Fruit fly (Drosophila melanogaster) whole organism, wandering third instar larva: ENCODE measurements around the gene CG10019.

ENCODE experiments used
- Dif ChIP-seq: fragments of 200-275, 200-300 bp; sonication (Bioruptor generic); optimal IDR thresholded peaks from 2 replicates; lab custom pipeline; 2018; ENCODE audit warnings: missing biosample characterization, missing genetic modification characterization; ENCODE audit not compliant: partially characterized antibody
- HLH106 ChIP-seq: fragments of 200-800 bp; optimal IDR thresholded peaks from 3 replicates; lab custom pipeline; 2019; ENCODE audit warnings: missing biosample characterization, mild to moderate bottlenecking, missing genetic modification characterization, moderate library complexity
- Hnf4 ChIP-seq: fragments of 200-800 bp; sonication (Bioruptor generic); optimal IDR thresholded peaks from 2 replicates; lab custom pipeline; 2016; ENCODE audit warnings: missing biosample characterization, mild to moderate bottlenecking, missing genetic modification characterization
- Jra ChIP-seq: sonication (Bioruptor generic); optimal IDR thresholded peaks from 2 replicates; lab custom pipeline; 2016; ENCODE audit warnings: missing biosample characterization, missing genetic modification characterization
- OdsH ChIP-seq: fragments of 200-800 bp; sonication (Bioruptor generic); optimal IDR thresholded peaks from 2 replicates; lab custom pipeline; 2016; ENCODE audit warnings: missing biosample characterization, mild to moderate bottlenecking, missing genetic modification characterization
- pan ChIP-seq: fragments of >200 bp; optimal IDR thresholded peaks from 2 replicates; lab custom pipeline; 2017
- psq ChIP-seq: fragments of 200-800 bp; sonication (Bioruptor generic); optimal IDR thresholded peaks from 3 replicates; lab custom pipeline; 2017; ENCODE audit warnings: missing biosample characterization, mild to moderate bottlenecking, missing genetic modification characterization, moderate library complexity
- tai ChIP-seq: sonication (Bioruptor generic); optimal IDR thresholded peaks from 2 replicates; lab custom pipeline; 2016; ENCODE audit warnings: missing biosample characterization, missing genetic modification characterization

- TF ChIP-seq OdsH (peak; percentile 89), tai (GFP tag; lab: Kevin White, UChicago) (peak; percentile 43), Jra (peak; percentile 45), pan (no peak), Hnf4 (GFP tag; lab: Kevin White, UChicago) (peak; percentile 20), Dif (peak; percentile 45), psq (GFP tag; lab: Kevin White, UChicago) (peak; percentile 82), HLH106 (peak; percentile 85)
These were observed 48.1 kb downstream of the CG10019 start for dm6 chr2L:3778157-3779060.
